Worm (Caenorhabditis elegans) whole organism, L2 larva: ENCODE data around the gene cyp-14A4.

ENCODE experiments used
- C34F6.9 ChIP-seq: fragments of 150-350 bp; optimal IDR thresholded peaks from 2 replicates; lab custom pipeline; 2014; ENCODE audit warnings: missing biosample characterization, missing genetic modification characterization
- F13H6.1 ChIP-seq: sonication (generic microtip); optimal IDR thresholded peaks from 2 replicates; lab custom pipeline; 2016; ENCODE audit warnings: missing genetic modification characterization, missing compliant biosample characterization
- R02D3.7 ChIP-seq: fragments of 150-350 bp; optimal IDR thresholded peaks from 2 replicates; lab custom pipeline; 2014; ENCODE audit warnings: missing biosample characterization, missing genetic modification characterization
- Y55F3AM.14 ChIP-seq: fragments of 200-800 bp; sonication (Bioruptor generic); optimal IDR thresholded peaks from 2 replicates; lab custom pipeline; 2018; ENCODE audit warnings: mild to moderate bottlenecking, missing genetic modification characterization, missing compliant biosample characterization
- ZK546.5 ChIP-seq: sonication (generic microtip); optimal IDR thresholded peaks from 2 replicates; lab custom pipeline; 2017; ENCODE audit warnings: missing biosample characterization, missing genetic modification characterization
- aly-2 ChIP-seq: fragments of 150-350 bp; optimal IDR thresholded peaks from 2 replicates; lab custom pipeline; 2014; ENCODE audit warnings: missing biosample characterization, missing genetic modification characterization
- ama-1 ChIP-seq: fragments of 150-350 bp; optimal IDR thresholded peaks from 2 replicates; lab custom pipeline; 2018; ENCODE audit warnings: inconsistent platforms
- crh-2 ChIP-seq: sonication (generic microtip); optimal IDR thresholded peaks from 2 replicates; lab custom pipeline; 2017; ENCODE audit warnings: missing biosample characterization, missing genetic modification characterization
- dmd-4 ChIP-seq: sonication (generic microtip); optimal IDR thresholded peaks from 2 replicates; lab custom pipeline; 2017; ENCODE audit warnings: missing biosample characterization, missing genetic modification characterization
- egl-27 ChIP-seq: sonication (generic microtip); optimal IDR thresholded peaks from 3 replicates; lab custom pipeline; 2017; ENCODE audit warnings: missing biosample characterization, missing genetic modification reagents, missing genetic modification characterization
- elt-3 ChIP-seq: sonication (generic microtip); optimal IDR thresholded peaks from 2 replicates; lab custom pipeline; 2017; ENCODE audit warnings: missing biosample characterization, missing genetic modification characterization
- fos-1 ChIP-seq: fragments of 150-350 bp; optimal IDR thresholded peaks from 2 replicates; lab custom pipeline; 2014; ENCODE audit warnings: missing biosample characterization, missing genetic modification characterization
- gmeb-1 ChIP-seq: fragments of 150-350 bp; optimal IDR thresholded peaks from 2 replicates; lab custom pipeline; 2014; ENCODE audit warnings: missing biosample characterization, missing genetic modification characterization
- lin-11 ChIP-seq: fragments of 150-350 bp; sonication (generic microtip); optimal IDR thresholded peaks from 2 replicates; lab custom pipeline; 2014; ENCODE audit warnings: missing biosample characterization, missing genetic modification characterization, inconsistent platforms, mixed read lengths
- lin-13 ChIP-seq: fragments of 150-350 bp; optimal IDR thresholded peaks from 2 replicates; lab custom pipeline; 2014; ENCODE audit warnings: missing biosample characterization, missing genetic modification reagents, missing genetic modification characterization
- lin-39 ChIP-seq: fragments of 150-350 bp; optimal IDR thresholded peaks from 2 replicates; lab custom pipeline; 2014; ENCODE audit warnings: missing biosample characterization, missing genetic modification reagents, missing genetic modification characterization
- lsy-2 ChIP-seq, 2 experiments: fragments of 150-350 bp in 1 of 2; sonication (generic microtip) in 1 of 2; optimal IDR thresholded peaks; 2 replicates each; lab custom pipeline; 2014 to 2017; ENCODE audit warnings: missing biosample characterization in 2 of 2, missing genetic modification characterization in 2 of 2
- mab-5 ChIP-seq: fragments of 150-350 bp; optimal IDR thresholded peaks from 2 replicates; lab custom pipeline; 2014; ENCODE audit warnings: missing biosample characterization, missing genetic modification characterization
- mbf-1 ChIP-seq: sonication (generic microtip); optimal IDR thresholded peaks from 2 replicates; lab custom pipeline; 2017; ENCODE audit warnings: missing biosample characterization, missing genetic modification characterization
- mdl-1 ChIP-seq, 2 experiments: fragments of 150-350 bp in 1 of 2; sonication (generic microtip) in 1 of 2; optimal IDR thresholded peaks; 2 replicates each; lab custom pipeline; 2017; ENCODE audit warnings: missing biosample characterization in 2 of 2, missing genetic modification characterization in 2 of 2
- nhr-10 ChIP-seq: sonication (generic microtip); optimal IDR thresholded peaks from 2 replicates; lab custom pipeline; 2017; ENCODE audit warnings: missing biosample characterization, missing genetic modification characterization
- nhr-11 ChIP-seq: fragments of 150-350 bp; optimal IDR thresholded peaks from 2 replicates; lab custom pipeline; 2014; ENCODE audit warnings: missing biosample characterization, missing genetic modification characterization
- nhr-129 ChIP-seq: fragments of 150-350 bp; optimal IDR thresholded peaks from 2 replicates; lab custom pipeline; 2014; ENCODE audit warnings: missing biosample characterization, missing genetic modification characterization
- nhr-21 ChIP-seq: fragments of 150-350 bp; optimal IDR thresholded peaks from 2 replicates; lab custom pipeline; 2014; ENCODE audit warnings: missing biosample characterization, missing genetic modification characterization
- nhr-23 ChIP-seq: fragments of 150-350 bp; optimal IDR thresholded peaks from 2 replicates; lab custom pipeline; 2014; ENCODE audit warnings: missing biosample characterization, missing genetic modification reagents, missing genetic modification characterization
- nhr-237 ChIP-seq: fragments of 150-350 bp; optimal IDR thresholded peaks from 2 replicates; lab custom pipeline; 2014; ENCODE audit warnings: missing biosample characterization, missing genetic modification characterization
- nhr-25 ChIP-seq: fragments of 150-350 bp; sonication (generic microtip); optimal IDR thresholded peaks from 3 replicates; lab custom pipeline; 2014; ENCODE audit warnings: missing biosample characterization, missing genetic modification characterization
- nhr-6 ChIP-seq: fragments of 150-350 bp; optimal IDR thresholded peaks from 2 replicates; lab custom pipeline; 2014; ENCODE audit warnings: missing biosample characterization, missing genetic modification characterization
- nhr-77 ChIP-seq: fragments of 150-350 bp; optimal IDR thresholded peaks from 2 replicates; lab custom pipeline; 2014; ENCODE audit warnings: missing biosample characterization, missing genetic modification characterization
- peb-1 ChIP-seq: fragments of 150-350 bp; optimal IDR thresholded peaks from 2 replicates; lab custom pipeline; 2014; ENCODE audit warnings: missing biosample characterization, missing genetic modification characterization
- skn-1 ChIP-seq: sonication (generic microtip); optimal IDR thresholded peaks from 2 replicates; lab custom pipeline; 2017; ENCODE audit warnings: missing biosample characterization, missing genetic modification characterization
- sma-3 ChIP-seq: sonication (generic microtip); optimal IDR thresholded peaks from 2 replicates; lab custom pipeline; 2016; ENCODE audit warnings: missing genetic modification reagents, missing genetic modification characterization, missing compliant biosample characterization
- sma-9 ChIP-seq, 2 experiments: fragments of 150-350 bp in 1 of 2; sonication (generic microtip) in 1 of 2; optimal IDR thresholded peaks; 2 replicates each; lab custom pipeline; 2014 to 2016; ENCODE audit warnings: missing genetic modification characterization in 2 of 2, mild to moderate bottlenecking in 1 of 2, missing biosample characterization in 1 of 2, missing compliant biosample characterization in 1 of 2, missing genetic modification reagents in 1 of 2, moderate library complexity in 1 of 2
- snpc-4 ChIP-seq: fragments of 150-350 bp; optimal IDR thresholded peaks from 2 replicates; lab custom pipeline; 2014; ENCODE audit warnings: missing biosample characterization, missing genetic modification characterization
- ztf-1 ChIP-seq: fragments of 200-800 bp; sonication (Bioruptor generic); conservative IDR thresholded peaks from 2 replicates; pipeline ENCODE4 v1.3.6; 2022; ENCODE audit warnings: missing genetic modification characterization, missing compliant biosample characterization
- ztf-11 ChIP-seq: sonication (generic microtip); optimal IDR thresholded peaks from 2 replicates; lab custom pipeline; 2017; ENCODE audit warnings: missing biosample characterization, missing genetic modification characterization

The cyp-14A4 gene

DNA sequence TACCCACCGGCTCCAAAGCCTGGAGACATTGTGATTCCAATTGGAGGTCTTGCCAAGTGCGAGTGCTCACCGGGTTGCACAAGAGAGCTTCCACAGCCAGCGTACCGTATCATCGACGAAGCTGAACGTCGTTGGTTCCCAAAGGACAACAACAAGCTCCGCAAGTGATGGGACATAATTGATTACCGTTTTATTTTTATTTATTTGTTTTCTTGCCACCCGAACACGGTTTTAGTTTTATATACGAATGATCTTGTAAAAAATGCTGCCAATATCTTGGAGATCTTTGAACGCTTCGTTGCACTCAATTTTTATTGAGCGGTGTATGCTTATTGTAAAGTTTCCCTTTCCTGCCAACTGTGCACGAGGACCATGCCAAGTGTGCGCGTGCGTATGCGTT, 45.8 kb downstream of the cyp-14A4 start, which contains the start of gene K08H2.4:
TSS of gene K08H2.4 (plus strand) at position 301 of the 400 bp plus-strand sequence.
- TF ChIP-seq nhr-21 (no peak), nhr-237 (tag; lab: Kevin White, UChicago) (no peak), ama-1 (lab: Kevin White, UChicago) (no peak), elt-3 (tag; lab: Kevin White, UChicago) (no peak), peb-1 (tag; lab: Kevin White, UChicago) (no peak)

DNA sequence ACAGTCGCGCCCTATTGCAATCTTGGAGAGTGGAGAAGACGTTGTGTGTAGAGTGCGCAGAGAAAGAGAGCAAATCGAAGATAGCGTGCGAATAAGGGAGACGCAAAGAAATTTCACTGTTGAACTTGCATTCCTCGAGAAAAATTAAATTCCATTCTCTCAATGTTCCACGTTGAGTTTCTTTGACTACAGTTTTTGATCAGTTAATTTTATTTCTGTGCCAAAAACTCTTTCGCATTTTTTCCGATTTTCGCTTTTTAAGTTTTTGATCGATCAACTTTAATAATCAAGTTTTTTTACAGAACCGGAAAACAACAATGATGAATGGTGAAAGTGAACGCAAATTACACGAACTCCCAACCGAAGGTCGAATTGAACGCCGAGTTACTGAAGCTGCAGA, 46.9 kb downstream of the cyp-14A4 start, which contains the start of gene K08H2.3:
TSS of gene K08H2.3 (plus strand) at position 301 of the 400 bp plus-strand sequence.
- no peak for TF ChIP-seq dmd-4
- TF ChIP-seq R02D3.7 (tag; lab: Kevin White, UChicago) = no peak
- TF ChIP-seq C34F6.9 = no peak
- no peak for TF ChIP-seq ZK546.5
- no peak for TF ChIP-seq skn-1 (tag; lab: Kevin White, UChicago)
- TF ChIP-seq crh-2 = no peak
- no peak for TF ChIP-seq fos-1 (tag; lab: Kevin White, UChicago)
- TF ChIP-seq aly-2 = no peak
- TF ChIP-seq ama-1 (lab: Kevin White, UChicago) = no peak
- no peak for TF ChIP-seq gmeb-1
- TF ChIP-seq sma-9 (GFP tag; optimal IDR thresholded peaks at IDR 0.05; lab: Kevin White, UChicago) = no peak
- no peak for TF ChIP-seq sma-9 (tag; optimal IDR thresholded peaks at IDR 0.05; lab: Kevin White, UChicago)
- no peak for TF ChIP-seq mbf-1 (tag; lab: Kevin White, UChicago)
- TF ChIP-seq mab-5 (tag; lab: Kevin White, UChicago) = no peak
- no peak for TF ChIP-seq lin-11 (tag; lab: Kevin White, UChicago)
- TF ChIP-seq nhr-129 (tag; lab: Kevin White, UChicago) = no peak
- no peak for TF ChIP-seq F13H6.1 (tag; lab: Kevin White, UChicago)
- TF ChIP-seq, all 48 proteins: peak for 0

DNA sequence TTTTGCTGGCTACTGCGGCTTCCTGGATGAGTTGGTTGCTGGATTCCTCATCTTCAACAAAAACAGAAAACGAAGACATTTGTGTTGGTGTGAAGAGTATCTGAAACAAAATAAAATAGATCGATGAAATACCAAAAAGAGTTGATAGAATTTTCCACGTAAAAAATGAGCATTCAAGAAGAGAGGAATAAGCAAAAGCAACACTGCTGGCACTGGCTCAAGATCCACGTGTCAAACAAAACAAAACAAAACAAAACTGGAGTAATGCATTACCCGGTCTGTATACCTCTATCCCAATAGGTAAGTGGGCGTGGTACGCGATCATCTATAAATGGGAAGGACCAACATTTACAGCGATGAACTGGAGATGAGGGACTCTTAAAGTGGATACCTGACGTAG, 49.1 kb downstream of the cyp-14A4 start, which contains the start of gene K08H2.2:
TSS of gene K08H2.2 (minus strand) at position 101 of the 400 bp plus-strand sequence.
- no peak for TF ChIP-seq nhr-237 (tag; lab: Kevin White, UChicago)
- TF ChIP-seq lin-13 (GFP tag; lab: Kevin White, UChicago) = no peak
- no peak for TF ChIP-seq ztf-11 (tag; lab: Kevin White, UChicago)
- no peak for TF ChIP-seq nhr-21
- no peak for TF ChIP-seq snpc-4 (tag; lab: Kevin White, UChicago)
- no peak for TF ChIP-seq aly-2
- no peak for TF ChIP-seq nhr-129 (tag; lab: Kevin White, UChicago)
- TF ChIP-seq mdl-1 (tag; optimal IDR thresholded peaks at IDR 0.05; lab: Kevin White, UChicago) = no peak
- no peak for TF ChIP-seq lin-39 (tag; lab: Kevin White, UChicago)
- no peak for TF ChIP-seq Y55F3AM.14 (GFP tag; lab: Kevin White, UChicago)
- no peak for TF ChIP-seq egl-27 (tag; lab: Kevin White, UChicago)
- no peak for TF ChIP-seq R02D3.7 (tag; lab: Kevin White, UChicago)
- no peak for TF ChIP-seq nhr-23 (tag; lab: Kevin White, UChicago)
- TF ChIP-seq crh-2 = no peak
- no peak for TF ChIP-seq sma-9 (GFP tag; optimal IDR thresholded peaks at IDR 0.05; lab: Kevin White, UChicago)
- TF ChIP-seq sma-9 (tag; optimal IDR thresholded peaks at IDR 0.05; lab: Kevin White, UChicago) = no peak
- no peak for TF ChIP-seq nhr-6 (tag; lab: Kevin White, UChicago)
- no peak for TF ChIP-seq C34F6.9
- TF ChIP-seq, all 48 proteins: peak for 0

DNA sequence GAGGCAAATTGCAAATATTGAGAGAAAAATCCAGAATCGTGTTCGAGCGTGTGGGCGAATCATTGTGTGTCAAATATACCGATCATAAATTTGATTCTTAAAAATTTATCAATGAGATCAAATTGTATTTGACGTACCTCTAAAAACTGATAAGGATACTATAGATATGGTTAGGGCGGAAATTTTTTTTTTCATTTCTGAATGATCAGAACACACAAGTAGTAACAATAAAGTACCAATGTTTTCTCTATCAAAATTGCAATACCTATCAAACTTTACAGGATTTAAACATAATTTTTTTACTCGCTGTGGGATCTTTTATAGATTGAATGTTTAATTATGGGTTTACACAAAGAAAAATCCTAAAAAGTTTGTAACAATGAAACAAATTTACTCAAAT, 51.7 kb downstream of the cyp-14A4 start, which contains the start of gene bgnt-1.5:
TSS of gene bgnt-1.5 (minus strand) at position 101 of the 400 bp plus-strand sequence.
- TF ChIP-seq nhr-77 (tag; lab: Kevin White, UChicago) (no peak), egl-27 (tag; lab: Kevin White, UChicago) (no peak), lin-13 (GFP tag; lab: Kevin White, UChicago) (no peak), snpc-4 (tag; lab: Kevin White, UChicago) (no peak), lsy-2 (tag; optimal IDR thresholded peaks at IDR 0.05; lab: Kevin White, UChicago) (no peak), elt-3 (tag; lab: Kevin White, UChicago) (no peak), nhr-11 (tag; lab: Kevin White, UChicago) (no peak), ztf-11 (tag; lab: Kevin White, UChicago) (no peak), ZK546.5 (no peak), sma-3 (GFP tag; lab: Kevin White, UChicago) (no peak), mbf-1 (tag; lab: Kevin White, UChicago) (no peak), ztf-1 (GFP tag; lab: Robert Waterston, UW) (no peak), nhr-25 (tag; lab: Kevin White, UChicago) (no peak), nhr-10 (tag; lab: Kevin White, UChicago) (no peak), mdl-1 (tag; optimal IDR thresholded peaks at IDR 0.05; lab: Kevin White, UChicago) (no peak), sma-9 (GFP tag; optimal IDR thresholded peaks at IDR 0.05; lab: Kevin White, UChicago) (no peak), sma-9 (tag; optimal IDR thresholded peaks at IDR 0.05; lab: Kevin White, UChicago) (no peak), lin-39 (tag; lab: Kevin White, UChicago) (no peak), nhr-237 (tag; lab: Kevin White, UChicago) (no peak)
